Worm (Caenorhabditis elegans): ENCODE results near the gene cln-3.3.

ce11 chrV:8652177-8652576 lies 30.7 kb upstream of the cln-3.3 start:
- no peak for TF ChIP-seq F13C5.2 (tag; optimal IDR thresholded peaks at IDR 0.05)
- TF ChIP-seq tra-4 (tag; optimal IDR thresholded peaks at IDR 0.05), result no peak
- TF ChIP-seq ama-1 (optimal IDR thresholded peaks at IDR 0.05), result no peak
- TF ChIP-seq sea-1 (GFP tag; conservative IDR thresholded peaks at IDR 0.05), result no peak
- no peak for TF ChIP-seq flt-1 (GFP tag; IDR thresholded peaks at IDR 0.05)
- TF ChIP-seq aly-1 (tag; optimal IDR thresholded peaks at IDR 0.05), result no peak
- no peak for TF ChIP-seq B0310.2 (tag; optimal IDR thresholded peaks at IDR 0.05)
- TF ChIP-seq ets-7 (tag; optimal IDR thresholded peaks at IDR 0.05), result no peak
